Fruit fly (Drosophila melanogaster): ENCODE data around the gene Med.

Med gene

dm6 chr3R:31608438-31609188 lies 2.2 kb upstream of the Med start (continued):
- TF ChIP-seq CG12659 (GFP tag; optimal IDR thresholded peaks at IDR 0.05) (peak; percentile 9), CG11504 (tag; optimal IDR thresholded peaks at IDR 0.05) (peak; percentile 9), sug (tag; optimal IDR thresholded peaks at IDR 0.05) (peak; percentile 30), CG10543 (GFP tag; optimal IDR thresholded peaks at IDR 0.05) (peak; percentile 78), Bgb (GFP tag; IDR thresholded peaks at IDR 0.05; ENCODE audit: partially characterized antibody) (no peak), CG1832 (GFP tag; optimal IDR thresholded peaks at IDR 0.05) (peak; percentile 86), gfzf (GFP tag; optimal IDR thresholded peaks at IDR 0.05) (no peak), hbn (GFP tag; IDR thresholded peaks at IDR 0.05; ENCODE audit: partially characterized antibody) (no peak), vnd (GFP tag; IDR thresholded peaks at IDR 0.05; ENCODE audit: partially characterized antibody) (no peak), CG9609 (GFP tag; optimal IDR thresholded peaks at IDR 0.05) (peak; percentile 9), Side (GFP tag; optimal IDR thresholded peaks at IDR 0.05) (no peak), CG6175 (GFP tag; IDR thresholded peaks at IDR 0.05) (no peak), Nf-YC (tag; optimal IDR thresholded peaks at IDR 0.05) (peak; percentile 51), slp2 (GFP tag; optimal IDR thresholded peaks at IDR 0.05) (no peak), CG12769 (tag; optimal IDR thresholded peaks at IDR 0.05) (peak; percentile 87), fd96Cb (tag; optimal IDR thresholded peaks at IDR 0.05) (no peak), Elba2 (GFP tag; optimal IDR thresholded peaks at IDR 0.05) (peak; percentile 58), CG17359 (tag; optimal IDR thresholded peaks at IDR 0.05) (peak; percentile 10), pros (GFP tag; optimal IDR thresholded peaks at IDR 0.05) (peak; percentile 64), mirr (GFP tag; optimal IDR thresholded peaks at IDR 0.05) (peak; percentile 32), crp (GFP tag; optimal IDR thresholded peaks at IDR 0.05) (peak in 1 of 2 experiments; percentile 71), CG4328 (GFP tag; optimal IDR thresholded peaks at IDR 0.05) (no peak), CG13624 (GFP tag; optimal IDR thresholded peaks at IDR 0.05) (peak; percentile 11), eve (GFP tag; optimal IDR thresholded peaks at IDR 0.05) (peak in 1 of 2 experiments; percentile 70), nerfin-1 (tag; optimal IDR thresholded peaks at IDR 0.05) (peak; percentile 80), lola (GFP tag; optimal IDR thresholded peaks at IDR 0.05) (peak in 1 of 3 experiments; percentile 66)

dm6 chr3R:31609413-31610054 lies 1.3 kb upstream of the Med start:
- TF ChIP-seq sim (GFP tag; IDR thresholded peaks at IDR 0.05): no peak
- TF ChIP-seq Ets97D (GFP tag; optimal IDR thresholded peaks at IDR 0.05): peak; percentile 69
- TF ChIP-seq HLHmδ (GFP tag; optimal IDR thresholded peaks at IDR 0.05): no peak
- no peak for TF ChIP-seq Mrtf (GFP tag; IDR thresholded peaks at IDR 0.05)
- TF ChIP-seq HLH54F (GFP tag; optimal IDR thresholded peaks at IDR 0.05): peak; percentile 11
- peak; percentile 21 for TF ChIP-seq gcm (GFP tag; optimal IDR thresholded peaks at IDR 0.05)
- TF ChIP-seq CG12744 (GFP tag; optimal IDR thresholded peaks at IDR 0.05): peak; percentile 17
- no peak for TF ChIP-seq tup (GFP tag; optimal IDR thresholded peaks at IDR 0.05)
- peak; percentile 27 for TF ChIP-seq ash1 (GFP tag; optimal IDR thresholded peaks at IDR 0.05)
- peak; percentile 33 for TF ChIP-seq CG10543 (GFP tag; optimal IDR thresholded peaks at IDR 0.05)
- peak; percentile 10 for TF ChIP-seq Atf-2 (GFP tag; optimal IDR thresholded peaks at IDR 0.05)
- no peak for TF ChIP-seq org-1 (GFP tag; optimal IDR thresholded peaks at IDR 0.05)
- TF ChIP-seq CG8944 (GFP tag; optimal IDR thresholded peaks at IDR 0.05): no peak
- TF ChIP-seq CG12299 (tag; optimal IDR thresholded peaks at IDR 0.05): peak; percentile 70
- no peak for TF ChIP-seq Max (GFP tag; optimal IDR thresholded peaks at IDR 0.05)
- peak; percentile 97 for TF ChIP-seq CG15514 (GFP tag; optimal IDR thresholded peaks at IDR 0.05)
- peak; percentile 56 for TF ChIP-seq lilli (GFP tag; optimal IDR thresholded peaks at IDR 0.05)
- no peak for TF ChIP-seq pb (GFP tag; optimal IDR thresholded peaks at IDR 0.05)
- TF ChIP-seq CG17612 (GFP tag; IDR thresholded peaks at IDR 0.05): no peak
- TF ChIP-seq CG17385 (GFP tag; optimal IDR thresholded peaks at IDR 0.05): peak; percentile 39
- TF ChIP-seq CG30403 (GFP tag; optimal IDR thresholded peaks at IDR 0.05): peak; percentile 3
- peak; percentile 30 for TF ChIP-seq unpg (GFP tag; optimal IDR thresholded peaks at IDR 0.05)
- TF ChIP-seq CG18262 (tag; optimal IDR thresholded peaks at IDR 0.05): no peak
